Worm (Caenorhabditis elegans): Measurements from ENCODE around the gene F47B8.8.

Gene F47B8.8

DNA sequence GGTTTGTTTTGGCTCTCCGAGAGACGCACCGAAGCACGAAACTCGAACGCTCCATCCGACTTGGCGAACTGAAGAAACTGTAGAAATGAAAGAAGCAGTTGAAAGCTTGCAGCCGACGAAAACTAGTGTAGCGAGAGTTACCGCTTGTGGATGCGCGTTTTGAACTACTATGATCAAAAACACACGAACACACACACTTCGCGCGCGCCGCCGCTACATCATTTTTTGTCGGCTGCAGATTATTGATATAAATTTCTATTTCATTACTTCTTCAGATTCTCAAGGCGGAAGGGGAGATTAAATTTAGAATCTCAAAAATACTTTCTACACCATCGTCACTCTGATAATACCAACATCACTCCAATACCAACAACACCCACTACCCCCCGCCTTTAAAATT lies 30.4 kb downstream of the F47B8.8 start:
- no peak for TF ChIP-seq mls-2 (tag; optimal IDR thresholded peaks at IDR 0.05)

- TF ChIP-seq snpc-4 (tag; optimal IDR thresholded peaks at IDR 0.05) (no peak), lsy-2 (tag; optimal IDR thresholded peaks at IDR 0.05) (peak; percentile 60)
These were observed 33.2 kb downstream of the F47B8.8 start for ce11 chrV:14364586-14365248.

ce11 chrV:14366487-14366962 lies 35.0 kb downstream of the F47B8.8 start:
- TF ChIP-seq bed-3 (GFP tag; optimal IDR thresholded peaks at IDR 0.05) (no peak), unc-39 (tag; optimal IDR thresholded peaks at IDR 0.05) (no peak), flh-1 (GFP tag; optimal IDR thresholded peaks at IDR 0.05) (no peak), elt-3 (tag; optimal IDR thresholded peaks at IDR 0.05) (no peak), nhr-2 (tag; optimal IDR thresholded peaks at IDR 0.05) (no peak), ceh-39 (tag; optimal IDR thresholded peaks at IDR 0.05) (no peak), drap-1 (GFP tag; optimal IDR thresholded peaks at IDR 0.05) (no peak), elt-1 (tag; optimal IDR thresholded peaks at IDR 0.05; ENCODE audit: borderline replicate concordance, insufficient read depth) (no peak), snpc-4 (tag; optimal IDR thresholded peaks at IDR 0.05) (no peak), nhr-12 (tag; optimal IDR thresholded peaks at IDR 0.05) (no peak), sptf-1 (tag; optimal IDR thresholded peaks at IDR 0.05) (no peak), lin-32 (GFP tag; optimal IDR thresholded peaks at IDR 0.05) (no peak), cnd-1 (tag; optimal IDR thresholded peaks at IDR 0.05) (no peak), unc-62 (GFP tag; optimal IDR thresholded peaks at IDR 0.05) (no peak)

ce11 chrV:14368272-14369052 lies 36.9 kb downstream of the F47B8.8 start:
- TF ChIP-seq nhr-76 (tag; optimal IDR thresholded peaks at IDR 0.05) (no peak), tbx-8 (GFP tag; optimal IDR thresholded peaks at IDR 0.05) (no peak), ceh-83 (GFP tag; optimal IDR thresholded peaks at IDR 0.05) (no peak), ceh-39 (tag; optimal IDR thresholded peaks at IDR 0.05) (no peak), nhr-2 (tag; optimal IDR thresholded peaks at IDR 0.05) (no peak), flh-1 (GFP tag; optimal IDR thresholded peaks at IDR 0.05) (no peak), M03D4.4 (tag; optimal IDR thresholded peaks at IDR 0.05) (no peak), elt-3 (tag; optimal IDR thresholded peaks at IDR 0.05) (no peak), ztf-11 (tag; optimal IDR thresholded peaks at IDR 0.05) (no peak), lin-13 (tag; optimal IDR thresholded peaks at IDR 0.05) (no peak), unc-120 (tag; optimal IDR thresholded peaks at IDR 0.05; ENCODE audit: poor library complexity, severe bottlenecking) (no peak), snpc-4 (tag; optimal IDR thresholded peaks at IDR 0.05) (no peak), lsy-2 (tag; optimal IDR thresholded peaks at IDR 0.05) (no peak), elt-1 (tag; optimal IDR thresholded peaks at IDR 0.05; ENCODE audit: borderline replicate concordance, insufficient read depth) (no peak), unc-39 (tag; optimal IDR thresholded peaks at IDR 0.05) (no peak), unc-62 (GFP tag; optimal IDR thresholded peaks at IDR 0.05) (no peak), ham-2 (GFP tag; optimal IDR thresholded peaks at IDR 0.05) (no peak), sem-2 (GFP tag; optimal IDR thresholded peaks at IDR 0.05) (no peak), lin-32 (GFP tag; optimal IDR thresholded peaks at IDR 0.05) (peak; percentile 33), nhr-12 (tag; optimal IDR thresholded peaks at IDR 0.05) (no peak), mls-2 (tag; optimal IDR thresholded peaks at IDR 0.05) (no peak), bed-3 (GFP tag; optimal IDR thresholded peaks at IDR 0.05) (no peak), drap-1 (GFP tag; optimal IDR thresholded peaks at IDR 0.05) (peak; percentile 21), hlh-1 (tag; optimal IDR thresholded peaks at IDR 0.05) (no peak), sptf-1 (tag; optimal IDR thresholded peaks at IDR 0.05) (peak; percentile 11), mab-5 (tag; optimal IDR thresholded peaks at IDR 0.05) (no peak), zip-8 (tag; optimal IDR thresholded peaks at IDR 0.05) (no peak)

ce11 chrV:14369412-14369811 lies 37.9 kb downstream of the F47B8.8 start:
- no peak for TF ChIP-seq sptf-1 (tag; optimal IDR thresholded peaks at IDR 0.05)
- TF ChIP-seq lin-13 (tag; optimal IDR thresholded peaks at IDR 0.05), result no peak
- TF ChIP-seq flh-1 (GFP tag; optimal IDR thresholded peaks at IDR 0.05), result no peak
- no peak for TF ChIP-seq tbx-8 (GFP tag; optimal IDR thresholded peaks at IDR 0.05)
- TF ChIP-seq nhr-237 (tag; optimal IDR thresholded peaks at IDR 0.05), result no peak
- no peak for TF ChIP-seq M03D4.4 (tag; optimal IDR thresholded peaks at IDR 0.05)
- TF ChIP-seq elt-1 (tag; optimal IDR thresholded peaks at IDR 0.05; ENCODE audit: borderline replicate concordance, insufficient read depth), result no peak
- no peak for TF ChIP-seq unc-120 (tag; optimal IDR thresholded peaks at IDR 0.05; ENCODE audit: poor library complexity, severe bottlenecking)
- TF ChIP-seq elt-3 (tag; optimal IDR thresholded peaks at IDR 0.05), result no peak
- no peak for TF ChIP-seq snpc-4 (tag; optimal IDR thresholded peaks at IDR 0.05)
- no peak for TF ChIP-seq cnd-1 (tag; optimal IDR thresholded peaks at IDR 0.05)
